Worm (Caenorhabditis elegans) whole organism, L3 larva: ENCODE data around the gene T28D6.4.

Experiments used
- R02D3.7 ChIP-seq: fragments of 150-350 bp; optimal IDR thresholded peaks from 2 replicates; lab custom pipeline; 2014; ENCODE audit warnings: missing biosample characterization, missing genetic modification characterization
- ZK546.5 ChIP-seq: sonication (generic microtip); optimal IDR thresholded peaks from 2 replicates; lab custom pipeline; 2017; ENCODE audit warnings: missing biosample characterization, missing genetic modification characterization
- aly-2 ChIP-seq: fragments of 150-350 bp; optimal IDR thresholded peaks from 2 replicates; lab custom pipeline; 2014; ENCODE audit warnings: missing biosample characterization, missing genetic modification characterization
- ama-1 ChIP-seq: fragments of 150-350 bp; optimal IDR thresholded peaks from 2 replicates; lab custom pipeline; 2018
- ceh-82 ChIP-seq: fragments of 150-350 bp; optimal IDR thresholded peaks from 2 replicates; lab custom pipeline; 2014; ENCODE audit warnings: missing biosample characterization, missing genetic modification characterization
- ceh-9 ChIP-seq: sonication (generic microtip); optimal IDR thresholded peaks from 2 replicates; lab custom pipeline; 2018; ENCODE audit warnings: missing biosample characterization, missing genetic modification characterization
- daf-12 ChIP-seq: fragments of 150-350 bp; optimal IDR thresholded peaks from 2 replicates; lab custom pipeline; 2014; ENCODE audit warnings: missing biosample characterization, missing genetic modification reagents, missing genetic modification characterization
- egl-27 ChIP-seq: sonication (generic microtip); optimal IDR thresholded peaks from 4 replicates; lab custom pipeline; 2017; ENCODE audit warnings: missing biosample characterization, missing genetic modification reagents, missing genetic modification characterization
- elt-1 ChIP-seq: fragments of 150-350 bp; optimal IDR thresholded peaks from 2 replicates; lab custom pipeline; 2014; ENCODE audit warnings: missing biosample characterization, missing genetic modification characterization
- elt-2 ChIP-seq: sonication (generic microtip); optimal IDR thresholded peaks from 2 replicates; lab custom pipeline; 2016; ENCODE audit warnings: missing genetic modification reagents, mild to moderate bottlenecking, missing genetic modification characterization, missing compliant biosample characterization
- elt-3 ChIP-seq, 3 experiments: fragments of 150-350 bp in 1 of 3; sonication (generic microtip) in 2 of 3; optimal IDR thresholded peaks; 2 replicates in 2 of 3; 4 replicates in 1 of 3; lab custom pipeline; 2014 to 2017; ENCODE audit warnings: missing biosample characterization in 3 of 3, missing genetic modification characterization in 3 of 3
- fkh-10 ChIP-seq: sonication (generic microtip); optimal IDR thresholded peaks from 2 replicates; lab custom pipeline; 2017; ENCODE audit warnings: missing biosample characterization, missing genetic modification reagents, missing genetic modification characterization
- fkh-2 ChIP-seq: fragments of 150-350 bp; optimal IDR thresholded peaks from 2 replicates; lab custom pipeline; 2014; ENCODE audit warnings: missing biosample characterization, missing genetic modification reagents, missing genetic modification characterization
- fos-1 ChIP-seq: fragments of 150-350 bp; optimal IDR thresholded peaks from 2 replicates; lab custom pipeline; 2014; ENCODE audit warnings: missing biosample characterization, missing genetic modification characterization
- hmg-11 ChIP-seq: sonication (generic microtip); optimal IDR thresholded peaks from 2 replicates; lab custom pipeline; 2016; ENCODE audit warnings: missing genetic modification characterization, missing compliant biosample characterization
- lin-15B ChIP-seq: fragments of 150-350 bp; optimal IDR thresholded peaks from 2 replicates; lab custom pipeline; 2014; ENCODE audit warnings: missing biosample characterization, missing genetic modification characterization
- mdl-1 ChIP-seq: fragments of 150-350 bp; optimal IDR thresholded peaks from 2 replicates; lab custom pipeline; 2014; ENCODE audit warnings: missing biosample characterization, missing genetic modification characterization
- mml-1 ChIP-seq: fragments of 150-350 bp; sonication (generic microtip); optimal IDR thresholded peaks from 3 replicates; lab custom pipeline; 2014; ENCODE audit warnings: missing biosample characterization, missing genetic modification characterization
- nhr-11 ChIP-seq: fragments of 150-350 bp; optimal IDR thresholded peaks from 2 replicates; lab custom pipeline; 2014; ENCODE audit warnings: missing biosample characterization, missing genetic modification characterization
- nhr-12 ChIP-seq: fragments of 150-350 bp; optimal IDR thresholded peaks from 2 replicates; lab custom pipeline; 2014; ENCODE audit warnings: missing biosample characterization, missing genetic modification characterization
- nhr-23 ChIP-seq: fragments of 150-350 bp; optimal IDR thresholded peaks from 2 replicates; lab custom pipeline; 2014; ENCODE audit warnings: missing biosample characterization, missing genetic modification reagents, missing genetic modification characterization
- nhr-25 ChIP-seq: sonication (generic microtip); optimal IDR thresholded peaks from 2 replicates; lab custom pipeline; 2017; ENCODE audit warnings: missing biosample characterization, missing genetic modification characterization
- nhr-43 ChIP-seq: sonication (generic microtip); optimal IDR thresholded peaks from 2 replicates; lab custom pipeline; 2016; ENCODE audit warnings: mild to moderate bottlenecking, missing genetic modification characterization, missing compliant biosample characterization; ENCODE audit not compliant: poor library complexity, severe bottlenecking
- nhr-67 ChIP-seq: fragments of 150-350 bp; optimal IDR thresholded peaks from 2 replicates; lab custom pipeline; 2014; ENCODE audit warnings: missing biosample characterization, missing genetic modification characterization
- nhr-76 ChIP-seq: fragments of 150-350 bp; sonication (generic microtip); optimal IDR thresholded peaks from 5 replicates; lab custom pipeline; 2014; ENCODE audit warnings: missing biosample characterization, missing genetic modification characterization
- nhr-77 ChIP-seq: fragments of 150-350 bp; optimal IDR thresholded peaks from 2 replicates; lab custom pipeline; 2014; ENCODE audit warnings: missing biosample characterization, missing genetic modification characterization
- pha-4 ChIP-seq: fragments of 150-350 bp; optimal IDR thresholded peaks from 2 replicates; lab custom pipeline; 2014; ENCODE audit warnings: missing biosample characterization, missing genetic modification reagents, missing genetic modification characterization
- sea-2 ChIP-seq: fragments of 150-350 bp; sonication (generic microtip); optimal IDR thresholded peaks from 4 replicates; lab custom pipeline; 2014; ENCODE audit warnings: missing biosample characterization, missing genetic modification reagents, missing genetic modification characterization
- skn-1 ChIP-seq: fragments of 150-350 bp; optimal IDR thresholded peaks from 2 replicates; lab custom pipeline; 2014; ENCODE audit warnings: missing biosample characterization, missing genetic modification characterization
- tbx-2 ChIP-seq: sonication (generic microtip); optimal IDR thresholded peaks from 2 replicates; lab custom pipeline; 2016; ENCODE audit warnings: mild to moderate bottlenecking, missing genetic modification characterization, missing compliant biosample characterization
- unc-39 ChIP-seq: sonication (generic microtip); optimal IDR thresholded peaks from 4 replicates; lab custom pipeline; 2017; ENCODE audit warnings: missing biosample characterization, missing genetic modification characterization
- ztf-11 ChIP-seq: fragments of 150-350 bp; optimal IDR thresholded peaks from 2 replicates; lab custom pipeline; 2014; ENCODE audit warnings: missing biosample characterization, missing genetic modification characterization
- ztf-4 ChIP-seq: fragments of 150-350 bp; optimal IDR thresholded peaks from 2 replicates; lab custom pipeline; 2014; ENCODE audit warnings: missing biosample characterization, missing genetic modification characterization

T28D6.4 gene

DNA sequence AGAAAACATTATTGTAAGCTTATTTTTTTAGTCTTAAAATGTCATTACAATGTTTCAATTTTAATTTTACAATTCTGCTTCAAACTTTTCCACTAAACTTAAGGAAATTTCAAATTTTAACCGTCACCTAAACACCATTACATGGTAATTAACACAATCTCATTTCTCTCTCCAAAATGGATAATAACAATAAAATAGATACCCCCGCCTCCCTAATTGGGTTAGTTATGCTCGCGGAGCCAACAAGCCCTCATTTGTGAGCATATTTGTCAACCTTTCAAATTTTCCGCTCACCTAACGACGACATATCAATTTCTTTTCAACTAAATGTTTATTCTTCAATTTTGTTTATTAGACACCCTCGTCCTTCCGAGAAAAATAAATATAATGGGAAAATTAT lies 2.0 kb upstream of the T28D6.4 start:
- TF ChIP-seq nhr-67 (no peak), R02D3.7 (tag; lab: Kevin White, UChicago) (no peak), fos-1 (tag; lab: Kevin White, UChicago) (no peak), unc-39 (tag; lab: Kevin White, UChicago) (no peak), ztf-11 (tag; lab: Kevin White, UChicago) (no peak), ceh-82 (tag; lab: Kevin White, UChicago) (no peak), mdl-1 (tag; lab: Kevin White, UChicago) (no peak), aly-2 (no peak), nhr-23 (tag; lab: Kevin White, UChicago) (no peak), nhr-11 (tag; lab: Kevin White, UChicago) (no peak), elt-2 (tag; lab: Kevin White, UChicago) (no peak), ama-1 (lab: Kevin White, UChicago) (no peak), ztf-4 (tag; lab: Kevin White, UChicago) (no peak), elt-3 (tag; optimal IDR thresholded peaks at IDR 0.05; lab: Kevin White, UChicago) (no peak), nhr-76 (tag; lab: Kevin White, UChicago) (no peak), tbx-2 (no peak), skn-1 (tag; lab: Kevin White, UChicago) (no peak), daf-12 (tag; lab: Kevin White, UChicago) (no peak)

DNA sequence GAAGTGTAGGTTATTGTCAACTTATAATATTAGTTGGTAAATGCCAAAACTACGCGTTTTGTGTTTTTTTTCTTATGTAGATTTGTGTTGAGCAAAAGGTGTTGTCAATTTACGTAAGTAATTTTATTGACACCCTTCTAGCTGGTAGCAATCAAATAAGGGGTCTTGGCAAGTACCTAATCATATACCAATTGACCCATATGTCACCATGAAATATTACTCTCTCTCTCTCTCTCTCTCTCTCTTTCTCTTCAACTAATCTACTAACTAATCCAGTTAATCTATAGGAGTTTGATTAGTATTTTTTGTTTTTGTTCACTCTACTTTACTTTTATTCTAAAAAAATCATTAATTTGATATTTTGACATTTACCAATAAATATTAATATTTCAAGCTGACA lies 834 bp upstream of the T28D6.4 start:
- TF ChIP-seq aly-2 (no peak), ztf-11 (tag; lab: Kevin White, UChicago) (no peak), sea-2 (GFP tag; lab: Kevin White, UChicago) (no peak), pha-4 (no peak), mdl-1 (tag; lab: Kevin White, UChicago) (no peak), egl-27 (tag; lab: Kevin White, UChicago) (no peak), daf-12 (tag; lab: Kevin White, UChicago) (no peak)

DNA sequence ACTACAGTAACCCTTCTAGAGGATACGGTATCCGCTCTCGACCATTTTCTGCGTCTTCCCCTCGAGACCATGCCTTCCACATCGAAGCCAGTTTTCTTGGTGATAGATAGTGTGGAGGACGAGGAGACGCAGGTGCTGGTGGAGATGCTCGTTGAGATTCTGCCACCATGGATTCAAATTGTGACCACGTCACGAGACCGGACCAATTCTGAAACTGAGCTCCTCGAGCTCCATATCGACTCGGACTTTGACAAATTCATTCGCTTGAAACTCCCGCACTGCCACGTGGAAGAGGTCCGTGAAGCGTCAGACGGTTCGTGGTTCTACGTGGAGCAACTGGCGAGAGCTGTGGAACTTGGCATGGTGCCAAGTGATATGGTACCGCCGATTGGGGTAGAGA lies 1.1 kb downstream of the T28D6.4 start:
- TF ChIP-seq elt-2 (tag; lab: Kevin White, UChicago), result no peak
- no peak for TF ChIP-seq nhr-25 (tag; lab: Kevin White, UChicago)
- TF ChIP-seq pha-4, result no peak
- no peak for TF ChIP-seq fkh-10
- no peak for TF ChIP-seq sea-2 (GFP tag; lab: Kevin White, UChicago)
- TF ChIP-seq aly-2, result no peak
- no peak for TF ChIP-seq nhr-43 (tag; lab: Kevin White, UChicago)
- no peak for TF ChIP-seq nhr-76 (tag; lab: Kevin White, UChicago)
- no peak for TF ChIP-seq nhr-23 (tag; lab: Kevin White, UChicago)
- no peak for TF ChIP-seq ceh-82 (tag; lab: Kevin White, UChicago)
- TF ChIP-seq ZK546.5, result no peak
- TF ChIP-seq ztf-11 (tag; lab: Kevin White, UChicago), result no peak
- no peak for TF ChIP-seq fos-1 (tag; lab: Kevin White, UChicago)

DNA sequence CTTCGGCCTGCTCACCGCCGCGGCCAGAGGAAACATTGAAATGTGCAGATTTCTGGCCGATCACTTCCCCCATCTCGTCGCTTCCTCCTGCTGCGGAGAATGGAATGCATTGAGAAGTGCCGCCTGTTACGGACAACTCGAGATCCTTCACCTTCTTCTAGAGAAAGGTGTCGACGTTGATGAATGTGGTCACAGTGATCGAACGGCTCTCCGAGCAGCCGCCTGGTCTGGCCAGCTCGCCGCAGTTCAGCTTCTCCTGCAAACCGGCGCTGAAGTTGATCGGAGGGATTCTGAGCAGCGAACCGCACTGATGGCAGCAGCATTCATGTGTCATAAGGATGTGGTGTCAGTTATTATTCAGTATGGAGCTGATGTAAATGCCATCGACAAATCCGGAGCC lies 2.7 kb downstream of the T28D6.4 start:
- no peak for TF ChIP-seq ama-1 (lab: Kevin White, UChicago)
- TF ChIP-seq sea-2 (GFP tag; lab: Kevin White, UChicago), result no peak
- TF ChIP-seq mdl-1 (tag; lab: Kevin White, UChicago), result no peak
- no peak for TF ChIP-seq fkh-10
- TF ChIP-seq nhr-77 (tag; lab: Kevin White, UChicago), result no peak
- TF ChIP-seq tbx-2, result no peak
- TF ChIP-seq nhr-12 (tag; lab: Kevin White, UChicago), result no peak
- no peak for TF ChIP-seq pha-4
- no peak for TF ChIP-seq elt-1 (tag; lab: Kevin White, UChicago)
- TF ChIP-seq ceh-9 (tag; lab: Kevin White, UChicago), result no peak
- no peak for TF ChIP-seq lin-15B (tag; lab: Kevin White, UChicago)
- TF ChIP-seq ZK546.5, result no peak
- TF ChIP-seq, all 47 proteins: peak for 0

DNA sequence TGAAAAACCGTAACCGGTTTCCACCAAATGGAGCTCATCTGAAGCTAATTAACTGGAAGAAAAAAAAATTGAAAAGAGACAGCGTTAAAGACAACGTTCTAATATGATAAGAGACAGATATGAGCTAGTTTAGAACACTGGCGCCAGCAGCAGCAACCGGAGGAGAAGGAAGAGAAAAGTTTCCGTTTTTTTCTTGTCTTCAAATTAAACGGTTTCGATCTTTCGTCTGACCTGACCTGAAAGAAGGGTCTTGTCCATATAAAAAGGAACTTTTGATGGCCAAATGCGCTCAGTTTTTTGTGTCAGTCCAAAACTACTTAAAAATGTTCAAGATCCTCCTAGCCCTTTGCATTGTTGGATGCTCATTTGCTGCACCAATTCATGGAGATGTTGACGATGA lies 6.2 kb downstream of the T28D6.4 start, which contains the start of gene T28D6.3:
TSS of gene T28D6.3 (plus strand) at position 301 of the 400 bp plus-strand sequence.
- TF ChIP-seq ZK546.5 (no peak), mml-1 (no peak), egl-27 (tag; lab: Kevin White, UChicago) (no peak), nhr-23 (tag; lab: Kevin White, UChicago) (peak; percentile 30), fkh-2 (tag; lab: Kevin White, UChicago) (no peak), nhr-43 (tag; lab: Kevin White, UChicago) (no peak), hmg-11 (no peak), fkh-10 (no peak), fos-1 (tag; lab: Kevin White, UChicago) (no peak)
